Fruit fly (Drosophila melanogaster): Measurements from ENCODE around the gene qua.

- TF ChIP-seq br (GFP tag; optimal IDR thresholded peaks at IDR 0.05) (no peak), Rel (GFP tag; optimal IDR thresholded peaks at IDR 0.05) (no peak), Rel (tag; optimal IDR thresholded peaks at IDR 0.05) (peak; percentile 16), dl (GFP tag; optimal IDR thresholded peaks at IDR 0.05; ENCODE audit: insufficient read depth in 1 of 2, partially characterized antibody in 2 of 2) (no peak), HLH106 (tag; optimal IDR thresholded peaks at IDR 0.05) (peak; percentile 25), pan (optimal IDR thresholded peaks at IDR 0.05) (no peak)
Observed at dm6 chr2L:17472582-17473524, 24.2 kb downstream of the qua start, which contains the start of gene BicD.

All from whole organism, wandering third instar larva.